Fruit fly (Drosophila melanogaster) whole organism, embryonic: ENCODE measurements around the gene CG32074.

Experiments
- Atf3 ChIP-seq: fragments of 200-800 bp; sonication (Bioruptor generic); optimal IDR thresholded peaks from 3 replicates; lab custom pipeline; 2016; ENCODE audit warnings: missing biosample characterization, missing genetic modification characterization
- Awh ChIP-seq: fragments of 200-800 bp; sonication (Bioruptor generic); IDR thresholded peaks from 2 replicates; pipeline ENCODE4, ENCODE4 v1.3.6; 2022; ENCODE audit warnings: missing biosample characterization, missing genetic modification characterization
- CG10979 ChIP-seq: fragments of 200-800 bp; sonication (Bioruptor generic); optimal IDR thresholded peaks from 2 replicates; lab custom pipeline; 2018; ENCODE audit warnings: missing biosample characterization, mild to moderate bottlenecking, missing genetic modification characterization, moderate library complexity
- CG11398 ChIP-seq: fragments of 200-800 bp; sonication (Bioruptor generic); optimal IDR thresholded peaks from 2 replicates; lab custom pipeline; 2016; ENCODE audit warnings: missing biosample characterization, missing genetic modification characterization
- CG11695 ChIP-seq: fragments of 200-800 bp; sonication (Bioruptor generic); IDR thresholded peaks from 3 replicates; pipeline ENCODE4 v1.3.6; 2022; ENCODE audit warnings: missing biosample characterization, missing genetic modification characterization
- CG12744 ChIP-seq: fragments of 200-800 bp; sonication (Bioruptor generic); optimal IDR thresholded peaks from 2 replicates; lab custom pipeline; 2016; ENCODE audit warnings: missing biosample characterization, missing genetic modification characterization
- CG15269 ChIP-seq: fragments of 200-800 bp; sonication (Bioruptor generic); optimal IDR thresholded peaks from 2 replicates; lab custom pipeline; 2018; ENCODE audit warnings: missing biosample characterization, mild to moderate bottlenecking, missing genetic modification characterization, moderate library complexity
- CG15601 ChIP-seq: fragments of 200-800 bp; sonication (Bioruptor generic); optimal IDR thresholded peaks from 3 replicates; lab custom pipeline; 2019; ENCODE audit warnings: missing biosample characterization, mild to moderate bottlenecking, missing genetic modification characterization, moderate library complexity
- CG16863 ChIP-seq: fragments of 200-800 bp; sonication (Bioruptor generic); optimal IDR thresholded peaks from 3 replicates; lab custom pipeline; 2016; ENCODE audit warnings: missing biosample characterization, missing genetic modification characterization
- CG17359 ChIP-seq: fragments of 200-800 bp; sonication (Bioruptor generic); optimal IDR thresholded peaks from 3 replicates; lab custom pipeline; 2018; ENCODE audit warnings: missing biosample characterization, mild to moderate bottlenecking, missing genetic modification characterization, moderate library complexity
- CG17802 ChIP-seq: fragments of 200-800 bp; sonication (Bioruptor generic); optimal IDR thresholded peaks from 2 replicates; lab custom pipeline; 2018; ENCODE audit warnings: missing biosample characterization, mild to moderate bottlenecking, missing genetic modification characterization, moderate library complexity
- CG1792 ChIP-seq: fragments of 200-800 bp; sonication (Bioruptor generic); optimal IDR thresholded peaks from 2 replicates; lab custom pipeline; 2016; ENCODE audit warnings: missing biosample characterization, missing genetic modification characterization
- CG4424 ChIP-seq: fragments of 200-800 bp; sonication (Bioruptor generic); optimal IDR thresholded peaks from 3 replicates; lab custom pipeline; 2016; ENCODE audit warnings: missing biosample characterization, missing genetic modification characterization
- CG4707 ChIP-seq: fragments of 200-800 bp; sonication (Bioruptor generic); optimal IDR thresholded peaks from 2 replicates; lab custom pipeline; 2018; ENCODE audit warnings: missing biosample characterization, mild to moderate bottlenecking, missing genetic modification characterization, moderate library complexity
- Dad ChIP-seq: fragments of 200-800 bp; sonication (Bioruptor generic); optimal IDR thresholded peaks from 3 replicates; lab custom pipeline; 2016; ENCODE audit warnings: missing biosample characterization, missing genetic modification characterization
- Dbx ChIP-seq: fragments of 200-800 bp; sonication (Bioruptor generic); IDR thresholded peaks from 3 replicates; pipeline ENCODE4 v1.3.6; 2022; ENCODE audit warnings: missing biosample characterization, missing genetic modification characterization
- Deaf1 ChIP-seq: fragments of 200-800 bp; optimal IDR thresholded peaks from 3 replicates; lab custom pipeline; 2019; ENCODE audit warnings: missing biosample characterization, mild to moderate bottlenecking, missing genetic modification characterization, moderate library complexity
- Gsc ChIP-seq: fragments of 200-800 bp; sonication (Bioruptor generic); IDR thresholded peaks from 2 replicates; pipeline ENCODE4 v1.3.6; 2022; ENCODE audit warnings: missing biosample characterization, missing genetic modification characterization
- HLHmδ ChIP-seq: fragments of 200-800 bp; sonication (Bioruptor generic); optimal IDR thresholded peaks from 2 replicates; lab custom pipeline; 2018; ENCODE audit warnings: missing biosample characterization, mild to moderate bottlenecking, missing genetic modification characterization, moderate library complexity
- Hr51 ChIP-seq, 2 experiments: fragments of 200-800 bp; sonication (Bioruptor generic); optimal IDR thresholded peaks; 2 replicates in 1 of 2; 3 replicates in 1 of 2; lab custom pipeline; 2016 to 2018; ENCODE audit warnings: missing biosample characterization in 2 of 2, missing genetic modification characterization in 2 of 2, mild to moderate bottlenecking in 1 of 2, moderate library complexity in 1 of 2
- MESR4 ChIP-seq: fragments of 200-800 bp; sonication (Bioruptor generic); optimal IDR thresholded peaks from 2 replicates; lab custom pipeline; 2018; ENCODE audit warnings: missing biosample characterization, mild to moderate bottlenecking, missing genetic modification characterization, moderate library complexity
- Pdp1 ChIP-seq, 2 experiments: fragments of 200-800 bp; sonication (Bioruptor generic); optimal IDR thresholded peaks; 3 replicates each; lab custom pipeline; 2016; ENCODE audit warnings: missing biosample characterization in 2 of 2, missing genetic modification characterization in 2 of 2, mild to moderate bottlenecking in 1 of 2, moderate library complexity in 1 of 2
- Side ChIP-seq: fragments of 200-800 bp; sonication (Bioruptor generic); optimal IDR thresholded peaks from 2 replicates; lab custom pipeline; 2016; ENCODE audit warnings: missing biosample characterization, missing genetic modification characterization
- Spps ChIP-seq: fragments of 200-800 bp; sonication (Bioruptor generic); optimal IDR thresholded peaks from 2 replicates; lab custom pipeline; 2018; ENCODE audit warnings: missing biosample characterization, mild to moderate bottlenecking, missing genetic modification characterization
- Vsx1 ChIP-seq: fragments of 200-800 bp; sonication (Bioruptor generic); optimal IDR thresholded peaks from 2 replicates; lab custom pipeline; 2017; ENCODE audit warnings: missing biosample characterization, mild to moderate bottlenecking, missing genetic modification characterization, missing genetic modification reagents
- Xbp1 ChIP-seq: fragments of 200-800 bp; sonication (Bioruptor generic); optimal IDR thresholded peaks from 3 replicates; lab custom pipeline; 2016; ENCODE audit warnings: missing biosample characterization, mild to moderate bottlenecking, missing genetic modification characterization
- YL-1 ChIP-seq: fragments of 200-800 bp; sonication (Bioruptor generic); optimal IDR thresholded peaks from 3 replicates; lab custom pipeline; 2017; ENCODE audit warnings: missing biosample characterization, mild to moderate bottlenecking, missing genetic modification characterization
- bbx ChIP-seq: fragments of 200-800 bp; sonication (Bioruptor generic); IDR thresholded peaks from 2 replicates; pipeline ENCODE4 v1.3.6; 2022; ENCODE audit warnings: missing biosample characterization, missing genetic modification characterization; ENCODE audit not compliant: partially characterized antibody
- bsh ChIP-seq, 2 experiments: fragments of 200-800 bp; sonication (Bioruptor generic); optimal IDR thresholded peaks; 2 replicates each; lab custom pipeline; 2017 to 2018; ENCODE audit warnings: mild to moderate bottlenecking in 2 of 2, missing biosample characterization in 2 of 2, missing genetic modification characterization in 2 of 2, moderate library complexity in 1 of 2
- fd64A ChIP-seq: fragments of 200-800 bp; sonication (Bioruptor generic); optimal IDR thresholded peaks from 3 replicates; lab custom pipeline; 2018; ENCODE audit warnings: missing biosample characterization, mild to moderate bottlenecking, missing genetic modification characterization
- fd96Cb ChIP-seq: fragments of 200-800 bp; sonication (Bioruptor generic); optimal IDR thresholded peaks from 2 replicates; lab custom pipeline; 2018; ENCODE audit warnings: missing biosample characterization, mild to moderate bottlenecking, missing genetic modification characterization, moderate library complexity
- gro ChIP-seq: fragments of 200-800 bp; sonication (Bioruptor generic); optimal IDR thresholded peaks from 2 replicates; lab custom pipeline; 2016; ENCODE audit warnings: missing biosample characterization, missing genetic modification characterization
- hb ChIP-seq: fragments of 200-800 bp; sonication (Bioruptor generic); IDR thresholded peaks from 3 replicates; pipeline ENCODE4 v1.3.6; 2022; ENCODE audit warnings: missing biosample characterization, missing genetic modification characterization; ENCODE audit not compliant: partially characterized antibody
- her ChIP-seq: fragments of 200-800 bp; sonication (Bioruptor generic); optimal IDR thresholded peaks from 2 replicates; lab custom pipeline; 2016; ENCODE audit warnings: missing biosample characterization, missing genetic modification characterization
- jumu ChIP-seq: fragments of 200-800 bp; sonication (Bioruptor generic); optimal IDR thresholded peaks from 3 replicates; lab custom pipeline; 2016; ENCODE audit warnings: missing biosample characterization, missing genetic modification characterization
- maf-S ChIP-seq: fragments of 200-800 bp; sonication (Bioruptor generic); optimal IDR thresholded peaks from 2 replicates; lab custom pipeline; 2016; ENCODE audit warnings: missing biosample characterization, missing genetic modification characterization
- nau ChIP-seq: fragments of 200-800 bp; sonication (Bioruptor generic); optimal IDR thresholded peaks from 3 replicates; lab custom pipeline; 2017; ENCODE audit warnings: missing biosample characterization, mild to moderate bottlenecking, missing genetic modification characterization, missing genetic modification reagents
- pho ChIP-seq: fragments of 200-800 bp; sonication (Bioruptor generic); optimal IDR thresholded peaks from 2 replicates; lab custom pipeline; 2016; ENCODE audit warnings: missing biosample characterization, missing genetic modification characterization
- ro ChIP-seq: fragments of 200-800 bp; sonication (Bioruptor generic); IDR thresholded peaks from 2 replicates; pipeline ENCODE4 v1.3.6; 2022; ENCODE audit warnings: missing biosample characterization, missing genetic modification characterization
- toy ChIP-seq: fragments of 200-800 bp; sonication (Bioruptor generic); IDR thresholded peaks from 2 replicates; pipeline ENCODE4 v1.3.6; 2022; ENCODE audit warnings: missing biosample characterization, missing genetic modification characterization
- vnd ChIP-seq: fragments of 200-800 bp; sonication (Bioruptor generic); IDR thresholded peaks from 3 replicates; pipeline ENCODE4 v1.3.6; 2022; ENCODE audit warnings: missing biosample characterization, missing genetic modification characterization; ENCODE audit not compliant: partially characterized antibody
- zf30C ChIP-seq: fragments of 200-800 bp; sonication (Bioruptor generic); optimal IDR thresholded peaks from 3 replicates; lab custom pipeline; 2018; ENCODE audit warnings: missing biosample characterization, mild to moderate bottlenecking, missing genetic modification characterization

The CG32074 gene

dm6 chr3L:11107432-11107831 is 24.7 kb downstream of the CG32074 start, which contains the start of gene CG32073 (continued):
- TF ChIP-seq vnd (GFP tag; lab: Robert Waterston, UW), result no peak
- 0 out of 2 replicates have a peak, but pooled peaks have one; percentile 16 for TF ChIP-seq Awh (GFP tag; lab: Robert Waterston, UW)
- peak; percentile 40 for TF ChIP-seq CG4424 (GFP tag; lab: Kevin White, UChicago)
- TF ChIP-seq, all 482 proteins: peak for 57

dm6 chr3L:11103773-11104172 is 28.3 kb downstream of the CG32074 start, which contains the start of gene CG32071:
TSS of gene CG32071 (minus strand) at chr3L:11103873.
- TF ChIP-seq Pdp1 (GFP tag; optimal IDR thresholded peaks at IDR 0.05; lab: Kevin White, UChicago) (peak in 1 of 2 experiments; percentile 71), jumu (GFP tag; lab: Kevin White, UChicago) (no peak), fd96Cb (tag; lab: Kevin White, UChicago) (no peak)

- TF ChIP-seq nau (no peak), her (no peak), zf30C (GFP tag; lab: Kevin White, UChicago) (no peak), maf-S (GFP tag; lab: Kevin White, UChicago) (no peak), HLHmδ (no peak), Hr51 (GFP tag; optimal IDR thresholded peaks at IDR 0.05; lab: Kevin White, UChicago) (no peak), Awh (GFP tag; lab: Robert Waterston, UW) (no peak), pho (no peak), CG15601 (tag; lab: Kevin White, UChicago) (no peak), bsh (GFP tag; optimal IDR thresholded peaks at IDR 0.05; lab: Kevin White, UChicago) (no peak), fd64A (GFP tag; lab: Kevin White, UChicago) (no peak)
Observed at dm6 chr3L:11102930-11103329, 29.2 kb downstream of the CG32074 start, which contains the start of gene Elo68alpha. TSS of gene Elo68alpha (minus strand) at chr3L:11103030.

- TF ChIP-seq Gsc (GFP tag; lab: Robert Waterston, UW), result no peak
- TF ChIP-seq CG15269, result no peak
- no peak for TF ChIP-seq bbx (GFP tag; lab: Robert Waterston, UW)
- TF ChIP-seq CG4707 (GFP tag; lab: Kevin White, UChicago), result no peak
- no peak for TF ChIP-seq CG17802 (tag; lab: Kevin White, UChicago)
- no peak for TF ChIP-seq ro (GFP tag; lab: Robert Waterston, UW)
- TF ChIP-seq Atf3 (GFP tag; lab: Kevin White, UChicago), result no peak
- no peak for TF ChIP-seq Spps (tag; lab: Kevin White, UChicago)
- no peak for TF ChIP-seq CG1792 (GFP tag; lab: Kevin White, UChicago)
- no peak for TF ChIP-seq YL-1 (GFP tag; lab: Kevin White, UChicago)
- no peak for TF ChIP-seq Dbx (GFP tag; lab: Robert Waterston, UW)
- no peak for TF ChIP-seq CG16863 (GFP tag; lab: Kevin White, UChicago)
- TF ChIP-seq toy (GFP tag; lab: Robert Waterston, UW), result no peak
- TF ChIP-seq CG10979 (tag; lab: Kevin White, UChicago), result no peak
- TF ChIP-seq Vsx1 (GFP tag; lab: Kevin White, UChicago), result no peak
Observed at dm6 chr3L:11101598-11101997, 30.5 kb downstream of the CG32074 start, which contains the start of gene Elo68beta. TSS of gene Elo68beta (minus strand) at chr3L:11101698.

dm6 chr3L:11097982-11098663 is 34.0 kb downstream of the CG32074 start, which contains the start of the genes Irbp18 and APP-BP1:
TSS of gene Irbp18 (minus strand) at chr3L:11098186.
TSS of gene APP-BP1 (plus strand) at chr3L:11098412.
- peak; percentile 94 for TF ChIP-seq Dad (GFP tag; lab: Kevin White, UChicago)
- peak; percentile 95 to 96 for TF ChIP-seq Hr51 (GFP tag; optimal IDR thresholded peaks at IDR 0.05; lab: Kevin White, UChicago)
- TF ChIP-seq Deaf1 (tag; lab: Kevin White, UChicago), result peak; percentile 74
- TF ChIP-seq vnd (GFP tag; lab: Robert Waterston, UW), result no peak
- TF ChIP-seq gro (GFP tag; lab: Kevin White, UChicago), result peak; percentile 96
- TF ChIP-seq hb (GFP tag; lab: Robert Waterston, UW), result no peak
- peak; percentile 91 for TF ChIP-seq CG11695
- TF ChIP-seq Xbp1 (GFP tag; lab: Kevin White, UChicago), result peak; percentile 96
- TF ChIP-seq CG17359, result peak; percentile 93
- peak; percentile 83 for TF ChIP-seq CG11398 (GFP tag; lab: Kevin White, UChicago)
- peak; percentile 92 for TF ChIP-seq Side (GFP tag; lab: Kevin White, UChicago)
- peak; percentile 31 for TF ChIP-seq MESR4 (GFP tag; lab: Kevin White, UChicago)
- TF ChIP-seq CG12744, result peak; percentile 94
